Fruit fly (Drosophila melanogaster) whole organism, embryonic: ENCODE data around the gene CG17472.

Experiments used
- Bgb ChIP-seq: fragments of 200-800 bp; sonication (Bioruptor generic); IDR thresholded peaks from 2 replicates; pipeline ENCODE4 v1.3.6; 2022; ENCODE audit warnings: missing biosample characterization, missing genetic modification characterization; ENCODE audit not compliant: partially characterized antibody
- CG10543 ChIP-seq: fragments of 200-800 bp; sonication (Bioruptor generic); optimal IDR thresholded peaks from 3 replicates; lab custom pipeline; 2017; ENCODE audit warnings: missing biosample characterization, mild to moderate bottlenecking, missing genetic modification characterization, moderate library complexity
- CG10979 ChIP-seq: fragments of 200-800 bp; sonication (Bioruptor generic); optimal IDR thresholded peaks from 2 replicates; lab custom pipeline; 2018; ENCODE audit warnings: missing biosample characterization, mild to moderate bottlenecking, missing genetic modification characterization, moderate library complexity
- CG11093 ChIP-seq: fragments of 200-800 bp; sonication (Bioruptor generic); IDR thresholded peaks from 3 replicates; pipeline ENCODE4 v1.3.6; 2022; ENCODE audit warnings: missing biosample characterization, missing genetic modification characterization
- CG12236 ChIP-seq: fragments of 200-800 bp; sonication (Bioruptor generic); optimal IDR thresholded peaks from 2 replicates; lab custom pipeline; 2016; ENCODE audit warnings: missing biosample characterization, missing genetic modification characterization
- CG13123 ChIP-seq: fragments of 200-800 bp; sonication (Bioruptor generic); optimal IDR thresholded peaks from 2 replicates; lab custom pipeline; 2016; ENCODE audit warnings: missing biosample characterization, missing genetic modification characterization
- CG13287 ChIP-seq: fragments of 200-800 bp; sonication (Bioruptor generic); IDR thresholded peaks from 2 replicates; pipeline ENCODE4 v1.3.6; 2022; ENCODE audit warnings: missing biosample characterization, missing genetic modification characterization; ENCODE audit not compliant: partially characterized antibody
- CG14710 ChIP-seq: fragments of 200-800 bp; sonication (Bioruptor generic); optimal IDR thresholded peaks from 3 replicates; lab custom pipeline; 2019; ENCODE audit warnings: missing biosample characterization, mild to moderate bottlenecking, missing genetic modification characterization, moderate library complexity
- CG15696 ChIP-seq: fragments of 200-800 bp; sonication (Bioruptor generic); optimal IDR thresholded peaks from 2 replicates; lab custom pipeline; 2019; ENCODE audit warnings: missing biosample characterization, mild to moderate bottlenecking, missing genetic modification characterization, moderate library complexity
- CG30403 ChIP-seq: fragments of 200-800 bp; sonication (Bioruptor generic); optimal IDR thresholded peaks from 3 replicates; lab custom pipeline; 2016; ENCODE audit warnings: missing biosample characterization, missing genetic modification characterization
- CG3065 ChIP-seq: fragments of 200-800 bp; sonication (Bioruptor generic); optimal IDR thresholded peaks from 2 replicates; lab custom pipeline; 2016; ENCODE audit warnings: missing biosample characterization, missing genetic modification characterization
- CG3163 ChIP-seq: fragments of 200-800 bp; sonication (Bioruptor generic); optimal IDR thresholded peaks from 3 replicates; lab custom pipeline; 2016; ENCODE audit warnings: missing biosample characterization, missing genetic modification characterization
- CG34224 ChIP-seq: fragments of 200-800 bp; sonication (Bioruptor generic); IDR thresholded peaks from 3 replicates; pipeline ENCODE4 v1.3.6; 2022; ENCODE audit warnings: missing biosample characterization, missing genetic modification characterization; ENCODE audit not compliant: partially characterized antibody
- CG34422 ChIP-seq: fragments of 200-800 bp; sonication (Bioruptor generic); IDR thresholded peaks from 3 replicates; pipeline ENCODE4 v1.3.6; 2022; ENCODE audit warnings: missing biosample characterization, missing genetic modification characterization
- CG3847 ChIP-seq: fragments of 200-800 bp; sonication (Bioruptor generic); IDR thresholded peaks from 2 replicates; pipeline ENCODE4 v1.3.6; 2022; ENCODE audit warnings: missing biosample characterization, missing genetic modification characterization
- CG4360 ChIP-seq: fragments of 200-800 bp; sonication (Bioruptor generic); IDR thresholded peaks from 2 replicates; pipeline ENCODE4 v1.3.6; 2022; ENCODE audit warnings: missing biosample characterization, missing genetic modification characterization
- CG4707 ChIP-seq: fragments of 200-800 bp; sonication (Bioruptor generic); optimal IDR thresholded peaks from 2 replicates; lab custom pipeline; 2018; ENCODE audit warnings: missing biosample characterization, mild to moderate bottlenecking, missing genetic modification characterization, moderate library complexity
- CG4730 ChIP-seq: fragments of 200-800 bp; sonication (Bioruptor generic); IDR thresholded peaks from 2 replicates; pipeline ENCODE4 v1.3.6; 2022; ENCODE audit warnings: missing biosample characterization, missing genetic modification characterization
- CG4820 ChIP-seq: fragments of 200-800 bp; sonication (Bioruptor generic); optimal IDR thresholded peaks from 3 replicates; lab custom pipeline; 2016; ENCODE audit warnings: missing biosample characterization, missing genetic modification characterization
- CG7357 ChIP-seq: fragments of 200-800 bp; sonication (Bioruptor generic); IDR thresholded peaks from 3 replicates; pipeline ENCODE4 v1.3.6; 2022; ENCODE audit warnings: missing biosample characterization, missing genetic modification characterization
- CG8944 ChIP-seq: fragments of 200-800 bp; sonication (Bioruptor generic); optimal IDR thresholded peaks from 3 replicates; lab custom pipeline; 2016; ENCODE audit warnings: missing biosample characterization, missing genetic modification characterization
- Chrac-16 ChIP-seq: fragments of 200-800 bp; sonication (Bioruptor generic); optimal IDR thresholded peaks from 3 replicates; lab custom pipeline; 2016; ENCODE audit warnings: missing biosample characterization, missing genetic modification characterization
- Ets65A ChIP-seq: fragments of 200-800 bp; sonication (Bioruptor generic); peaks from one replicate; lab custom pipeline; 2016; ENCODE audit warnings: missing biosample characterization, missing genetic modification characterization
- HLH54F ChIP-seq: fragments of 200-800 bp; sonication (Bioruptor generic); optimal IDR thresholded peaks from 3 replicates; lab custom pipeline; 2016; ENCODE audit warnings: missing biosample characterization, missing genetic modification characterization
- Hr51 ChIP-seq, 2 experiments: fragments of 200-800 bp; sonication (Bioruptor generic); optimal IDR thresholded peaks; 2 replicates in 1 of 2; 3 replicates in 1 of 2; lab custom pipeline; 2016 to 2018; ENCODE audit warnings: missing biosample characterization in 2 of 2, missing genetic modification characterization in 2 of 2, mild to moderate bottlenecking in 1 of 2, moderate library complexity in 1 of 2
- Mad ChIP-seq: fragments of 200-800 bp; sonication (Bioruptor generic); optimal IDR thresholded peaks from 2 replicates; lab custom pipeline; 2016; ENCODE audit warnings: missing biosample characterization, missing genetic modification characterization
- Med ChIP-seq: fragments of 200-800 bp; sonication (Bioruptor generic); peaks from one replicate; lab custom pipeline; 2016; ENCODE audit warnings: missing biosample characterization, missing genetic modification characterization, mild to moderate bottlenecking, inconsistent platforms, moderate library complexity
- Nf-YB ChIP-seq: fragments of 200-800 bp; sonication (Bioruptor generic); optimal IDR thresholded peaks from 3 replicates; lab custom pipeline; 2019; ENCODE audit warnings: missing biosample characterization, mild to moderate bottlenecking, missing genetic modification characterization, moderate library complexity
- NfI ChIP-seq: fragments of 200-800 bp; sonication (Bioruptor generic); optimal IDR thresholded peaks from 3 replicates; lab custom pipeline; 2018; ENCODE audit warnings: missing biosample characterization, mild to moderate bottlenecking, missing genetic modification characterization, moderate library complexity
- TFAM ChIP-seq: fragments of 200-800 bp; sonication (Bioruptor generic); optimal IDR thresholded peaks from 2 replicates; lab custom pipeline; 2017; ENCODE audit warnings: missing biosample characterization, missing genetic modification characterization, inconsistent platforms
- al ChIP-seq: fragments of 200-800 bp; sonication (Bioruptor generic); IDR thresholded peaks from 2 replicates; pipeline ENCODE4 v1.3.6; 2022; ENCODE audit warnings: missing biosample characterization, missing genetic modification characterization
- ase ChIP-seq: fragments of 200-800 bp; sonication (Bioruptor generic); IDR thresholded peaks from 3 replicates; pipeline ENCODE4 v1.3.6; 2022; ENCODE audit warnings: missing biosample characterization, missing genetic modification characterization
- bsh ChIP-seq, 2 experiments: fragments of 200-800 bp; sonication (Bioruptor generic); optimal IDR thresholded peaks; 2 replicates each; lab custom pipeline; 2017 to 2018; ENCODE audit warnings: mild to moderate bottlenecking in 2 of 2, missing biosample characterization in 2 of 2, missing genetic modification characterization in 2 of 2, moderate library complexity in 1 of 2
- cg ChIP-seq: fragments of 200-800 bp; sonication (Bioruptor generic); optimal IDR thresholded peaks from 3 replicates; lab custom pipeline; 2019; ENCODE audit warnings: missing biosample characterization, mild to moderate bottlenecking, missing genetic modification characterization, moderate library complexity
- dimm ChIP-seq: fragments of 200-800 bp; sonication (Bioruptor generic); IDR thresholded peaks from 2 replicates; pipeline ENCODE4 v1.3.6; 2022; ENCODE audit warnings: missing biosample characterization, missing genetic modification characterization
- esg ChIP-seq: fragments of 200-800 bp; sonication (Bioruptor generic); conservative IDR thresholded peaks from 2 replicates; pipeline ENCODE4 v1.3.6; 2022; ENCODE audit warnings: missing biosample characterization, missing genetic modification characterization
- gcm2 ChIP-seq: fragments of 200-800 bp; sonication (Bioruptor generic); optimal IDR thresholded peaks from 2 replicates; lab custom pipeline; 2016; ENCODE audit warnings: missing biosample characterization, missing genetic modification characterization
- gro ChIP-seq: fragments of 200-800 bp; sonication (Bioruptor generic); optimal IDR thresholded peaks from 2 replicates; lab custom pipeline; 2016; ENCODE audit warnings: missing biosample characterization, missing genetic modification characterization
- jigr1 ChIP-seq: fragments of 200-800 bp; sonication (Bioruptor generic); IDR thresholded peaks from 3 replicates; pipeline ENCODE4 v1.3.6; 2022; ENCODE audit warnings: missing biosample characterization, missing genetic modification characterization
- ken ChIP-seq: fragments of 200-800 bp; sonication (Bioruptor generic); IDR thresholded peaks from 3 replicates; pipeline ENCODE4 v1.3.6; 2022; ENCODE audit warnings: missing biosample characterization, missing genetic modification characterization
- lbe ChIP-seq: fragments of 200-800 bp; sonication (Bioruptor generic); optimal IDR thresholded peaks from 2 replicates; lab custom pipeline; 2016; ENCODE audit warnings: missing biosample characterization, mild to moderate bottlenecking, missing genetic modification characterization
- lilli ChIP-seq: fragments of 200-800 bp; sonication (Bioruptor generic); optimal IDR thresholded peaks from 3 replicates; lab custom pipeline; 2016; ENCODE audit warnings: missing biosample characterization, missing genetic modification characterization
- oc ChIP-seq: fragments of 200-800 bp; sonication (Bioruptor generic); optimal IDR thresholded peaks from 2 replicates; lab custom pipeline; 2018; ENCODE audit warnings: missing biosample characterization, mild to moderate bottlenecking, missing genetic modification characterization, moderate library complexity
- pan ChIP-seq, 4 experiments: fragments of >200 bp in 3 of 4; fragments of 200-800 bp in 1 of 4; sonication (Bioruptor generic) in 1 of 4; optimal IDR thresholded peaks in 3 of 4; IDR thresholded peaks in 1 of 4; 2 replicates each; pipeline versions ENCODE4 v1.3.6 to Lab custom; 2017 to 2022; ENCODE audit warnings: missing biosample characterization in 2 of 4, missing genetic modification characterization in 2 of 4, mixed read lengths in 1 of 4
- ranshi ChIP-seq: fragments of 200-800 bp; sonication (Bioruptor generic); IDR thresholded peaks from 2 replicates; pipeline ENCODE4 v1.3.6; 2022; ENCODE audit warnings: missing biosample characterization, missing genetic modification characterization
- stc ChIP-seq: fragments of 200-800 bp; sonication (Bioruptor generic); IDR thresholded peaks from 2 replicates; pipeline ENCODE4 v1.3.6; 2022; ENCODE audit warnings: missing biosample characterization, missing genetic modification characterization
- tap ChIP-seq: fragments of 200-800 bp; optimal IDR thresholded peaks from 3 replicates; lab custom pipeline; 2019; ENCODE audit warnings: missing biosample characterization, mild to moderate bottlenecking, missing genetic modification characterization, moderate library complexity
- tin ChIP-seq: fragments of 200-800 bp; sonication (Bioruptor generic); optimal IDR thresholded peaks from 3 replicates; lab custom pipeline; 2016; ENCODE audit warnings: missing biosample characterization, missing genetic modification characterization
- vvl ChIP-seq: fragments of 200-800 bp; sonication (Bioruptor generic); IDR thresholded peaks from 2 replicates; pipeline ENCODE4 v1.3.6; 2022; ENCODE audit warnings: missing biosample characterization, missing genetic modification characterization
- zfh2 ChIP-seq: fragments of 200-800 bp; sonication (Bioruptor generic); optimal IDR thresholded peaks from 2 replicates; lab custom pipeline; 2016; ENCODE audit warnings: missing biosample characterization, missing genetic modification characterization

CG17472 gene

DNA sequence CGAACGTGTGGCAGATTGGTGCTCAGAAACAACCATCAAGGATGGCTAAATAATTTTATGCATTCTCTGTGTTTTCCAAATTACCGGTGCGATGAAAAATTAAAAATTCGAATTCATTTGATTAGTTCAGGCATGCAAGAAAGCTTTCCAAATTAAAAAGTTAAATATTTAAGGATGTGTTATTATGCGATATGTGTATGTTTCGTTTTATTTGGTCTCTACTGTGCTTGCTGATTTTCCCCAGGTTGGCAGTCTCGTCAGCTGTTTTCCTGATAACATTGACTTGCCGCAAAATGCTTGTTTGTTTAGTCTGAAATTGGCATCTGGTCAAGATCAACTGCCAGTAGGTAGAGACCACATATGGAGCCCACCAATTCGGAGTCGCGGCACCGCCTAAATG, 15.6 kb downstream of the CG17472 start, which contains the start of gene CG2611 (continued):
- TF ChIP-seq jigr1 (no peak), CG34422 (GFP tag; lab: Robert Waterston, UW) (peak; percentile 75; the same call in 2 of the 3 replicates), TFAM (GFP tag; lab: Kevin White, UChicago) (no peak), CG4360 (0 out of 2 replicates have a peak, but pooled peaks have one; percentile 9), CG10979 (tag; lab: Kevin White, UChicago) (peak; percentile 30), zfh2 (GFP tag; lab: Kevin White, UChicago) (peak; percentile 46), oc (tag; lab: Kevin White, UChicago) (no peak), lbe (GFP tag; lab: Kevin White, UChicago) (no peak), tap (tag; lab: Kevin White, UChicago) (no peak), vvl (peak; percentile 56; the same call in 1 of the 2 replicates), esg (GFP tag; lab: Robert Waterston, UW) (no peak), Mad (GFP tag; lab: Kevin White, UChicago) (peak; percentile 34), CG14710 (tag; lab: Kevin White, UChicago) (peak; percentile 31), gro (GFP tag; lab: Kevin White, UChicago) (no peak), cg (GFP tag; lab: Kevin White, UChicago) (no peak), CG11093 (no peak), CG34224 (GFP tag; lab: Robert Waterston, UW) (peak; percentile 28; the same call in 1 of the 3 replicates), al (GFP tag; lab: Robert Waterston, UW) (peak; percentile 49; the same call in 1 of the 2 replicates), dimm (no peak), stc (GFP tag; lab: Robert Waterston, UW) (no peak), CG3847 (peak; percentile 67), pan (optimal IDR thresholded peaks at IDR 0.05; lab: Kevin White, UChicago) (no peak), pan (GFP tag; optimal IDR thresholded peaks at IDR 0.05 in 1 of 2, IDR thresholded peaks at IDR 0.05 in 1 of 2) (peak in 1 of 2 experiments; percentile 59), Hr51 (GFP tag; optimal IDR thresholded peaks at IDR 0.05; lab: Kevin White, UChicago) (peak in 1 of 2 experiments; percentile 33), Bgb (GFP tag; lab: Robert Waterston, UW) (no peak), gcm2 (no peak), CG8944 (peak; percentile 48), CG30403 (GFP tag; lab: Kevin White, UChicago) (peak; percentile 61), CG3163 (no peak), CG15696 (tag; lab: Kevin White, UChicago) (peak; percentile 37), CG4730 (GFP tag; lab: Robert Waterston, UW) (no peak), Chrac-16 (peak; percentile 60), lilli (peak; percentile 74), CG7357 (GFP tag; lab: Robert Waterston, UW) (no peak), CG13123 (GFP tag; lab: Kevin White, UChicago) (peak; percentile 28), CG4707 (GFP tag; lab: Kevin White, UChicago) (no peak), CG12236 (GFP tag; lab: Kevin White, UChicago) (peak; percentile 24), Ets65A (peak; percentile 94), CG13287 (GFP tag; lab: Robert Waterston, UW) (no peak), bsh (GFP tag; optimal IDR thresholded peaks at IDR 0.05; lab: Kevin White, UChicago) (peak in 1 of 2 experiments; percentile 46), ken (GFP tag; lab: Robert Waterston, UW) (0 out of 3 replicates have a peak, but pooled peaks have one; percentile 38), NfI (GFP tag; lab: Kevin White, UChicago) (peak; percentile 36), ranshi (GFP tag; lab: Robert Waterston, UW) (no peak), CG4820 (GFP tag; lab: Kevin White, UChicago) (peak; percentile 37), CG10543 (GFP tag; lab: Kevin White, UChicago) (no peak), tin (peak; percentile 62), ase (GFP tag; lab: Robert Waterston, UW) (peak; percentile 38; the same call in 1 of the 3 replicates), CG3065 (GFP tag; lab: Kevin White, UChicago) (no peak), HLH54F (GFP tag; lab: Kevin White, UChicago) (peak; percentile 39), Nf-YB (GFP tag; lab: Kevin White, UChicago) (no peak), Med (peak; percentile 77)
